Fruit fly (Drosophila melanogaster) whole organism, embryonic: ENCODE results near the gene shi.

Source experiments
- CG12219 ChIP-seq: fragments of 200-800 bp; sonication (Bioruptor generic); optimal IDR thresholded peaks from 3 replicates; lab custom pipeline; 2018; ENCODE audit warnings: missing biosample characterization, mild to moderate bottlenecking, missing genetic modification characterization
- CG14441 ChIP-seq: fragments of 200-800 bp; sonication (Bioruptor generic); IDR thresholded peaks from 2 replicates; pipeline ENCODE4 v1.3.6; 2022; ENCODE audit warnings: missing biosample characterization, missing genetic modification characterization
- CG1603 ChIP-seq: fragments of 200-800 bp; sonication (Bioruptor generic); optimal IDR thresholded peaks from 2 replicates; lab custom pipeline; 2019; ENCODE audit warnings: missing biosample characterization, mild to moderate bottlenecking, missing genetic modification characterization, moderate library complexity
- CG18011 ChIP-seq: fragments of 200-800 bp; sonication (Bioruptor generic); optimal IDR thresholded peaks from 2 replicates; lab custom pipeline; 2017; ENCODE audit warnings: missing biosample characterization, missing genetic modification characterization, mild to moderate bottlenecking, moderate library complexity, missing genotype
- CG2712 ChIP-seq: fragments of 200-800 bp; optimal IDR thresholded peaks from 3 replicates; lab custom pipeline; 2019; ENCODE audit warnings: missing biosample characterization, mild to moderate bottlenecking, missing genetic modification characterization, moderate library complexity
- CG30020 ChIP-seq: fragments of 200-800 bp; optimal IDR thresholded peaks from 2 replicates; lab custom pipeline; 2019; ENCODE audit warnings: missing biosample characterization, mild to moderate bottlenecking, missing genetic modification characterization, moderate library complexity
- CG4617 ChIP-seq: fragments of 200-800 bp; sonication (Bioruptor generic); optimal IDR thresholded peaks from 3 replicates; lab custom pipeline; 2016; ENCODE audit warnings: missing biosample characterization, missing genetic modification characterization, borderline replicate concordance
- CG6254 ChIP-seq: fragments of 200-800 bp; sonication (Bioruptor generic); optimal IDR thresholded peaks from 3 replicates; lab custom pipeline; 2017; ENCODE audit warnings: mild to moderate bottlenecking, missing biosample characterization, missing genetic modification reagents, missing genetic modification characterization
- CG6689 ChIP-seq: fragments of 200-800 bp; sonication (Bioruptor generic); IDR thresholded peaks from 2 replicates; pipeline ENCODE4 v1.3.6; 2022; ENCODE audit warnings: missing biosample characterization, missing genetic modification characterization
- CG6791 ChIP-seq: fragments of 200-800 bp; sonication (Bioruptor generic); IDR thresholded peaks from 3 replicates; pipeline ENCODE4 v1.3.6; 2022; ENCODE audit warnings: missing biosample characterization, missing genetic modification characterization; ENCODE audit not compliant: partially characterized antibody
- CG7745 ChIP-seq: fragments of 200-800 bp; sonication (Bioruptor generic); optimal IDR thresholded peaks from 2 replicates; lab custom pipeline; 2018; ENCODE audit warnings: missing biosample characterization, mild to moderate bottlenecking, missing genetic modification characterization, moderate library complexity
- CG8924 ChIP-seq: fragments of 200-800 bp; optimal IDR thresholded peaks from 3 replicates; lab custom pipeline; 2019; ENCODE audit warnings: missing biosample characterization, mild to moderate bottlenecking, missing genetic modification characterization, moderate library complexity
- CG9932 ChIP-seq: fragments of 200-800 bp; sonication (Bioruptor generic); IDR thresholded peaks from 2 replicates; pipeline ENCODE4 v1.3.6; 2022; ENCODE audit warnings: missing biosample characterization, missing genetic modification characterization
- D19A ChIP-seq: fragments of 200-800 bp; optimal IDR thresholded peaks from 3 replicates; lab custom pipeline; 2019; ENCODE audit warnings: missing biosample characterization, mild to moderate bottlenecking, missing genetic modification characterization, moderate library complexity
- D19B ChIP-seq: fragments of 200-800 bp; sonication (Bioruptor generic); optimal IDR thresholded peaks from 2 replicates; lab custom pipeline; 2017; ENCODE audit warnings: missing biosample characterization, mild to moderate bottlenecking, missing genetic modification characterization
- Dll ChIP-seq: fragments of 200-800 bp; sonication (Bioruptor generic); IDR thresholded peaks from 4 replicates; pipeline ENCODE4 v1.3.6; 2022; ENCODE audit warnings: missing biosample characterization, missing genetic modification characterization; ENCODE audit not compliant: partially characterized antibody
- Doc3 ChIP-seq: fragments of 200-800 bp; sonication (Bioruptor generic); IDR thresholded peaks from 3 replicates; pipeline ENCODE4 v1.3.6; 2022; ENCODE audit warnings: missing biosample characterization, missing genetic modification characterization; ENCODE audit not compliant: partially characterized antibody
- Dp ChIP-seq: fragments of 200-800 bp; sonication (Bioruptor generic); optimal IDR thresholded peaks from 2 replicates; lab custom pipeline; 2018; ENCODE audit warnings: missing biosample characterization, mild to moderate bottlenecking, missing genetic modification characterization, moderate library complexity
- Drgx ChIP-seq: fragments of 200-800 bp; sonication (Bioruptor generic); IDR thresholded peaks from 2 replicates; pipeline ENCODE4 v1.3.6; 2022; ENCODE audit warnings: missing biosample characterization, missing genetic modification characterization
- Ets97D ChIP-seq: fragments of 200-800 bp; sonication (Bioruptor generic); optimal IDR thresholded peaks from 3 replicates; lab custom pipeline; 2016; ENCODE audit warnings: missing biosample characterization, missing genetic modification characterization
- Hmx ChIP-seq: fragments of 200-800 bp; sonication (Bioruptor generic); optimal IDR thresholded peaks from 2 replicates; lab custom pipeline; 2016; ENCODE audit warnings: missing biosample characterization, missing genetic modification characterization
- Max ChIP-seq: fragments of 200-800 bp; sonication (Bioruptor generic); optimal IDR thresholded peaks from 2 replicates; lab custom pipeline; 2016; ENCODE audit warnings: missing biosample characterization, mild to moderate bottlenecking, missing genetic modification characterization
- Med ChIP-seq: fragments of 200-800 bp; sonication (Bioruptor generic); peaks from one replicate; lab custom pipeline; 2016; ENCODE audit warnings: missing biosample characterization, missing genetic modification characterization, mild to moderate bottlenecking, inconsistent platforms, moderate library complexity
- NfI ChIP-seq: fragments of 200-800 bp; sonication (Bioruptor generic); optimal IDR thresholded peaks from 3 replicates; lab custom pipeline; 2018; ENCODE audit warnings: missing biosample characterization, mild to moderate bottlenecking, missing genetic modification characterization, moderate library complexity
- Opbp ChIP-seq: fragments of 200-800 bp; sonication (Bioruptor generic); IDR thresholded peaks from 3 replicates; pipeline ENCODE4 v1.3.6; 2022; ENCODE audit warnings: missing biosample characterization, missing genetic modification characterization; ENCODE audit not compliant: partially characterized antibody
- Pdp1 ChIP-seq, 2 experiments: fragments of 200-800 bp; sonication (Bioruptor generic); optimal IDR thresholded peaks; 3 replicates each; lab custom pipeline; 2016; ENCODE audit warnings: missing biosample characterization in 2 of 2, missing genetic modification characterization in 2 of 2, mild to moderate bottlenecking in 1 of 2, moderate library complexity in 1 of 2
- Scr ChIP-seq: fragments of 200-800 bp; sonication (Bioruptor generic); IDR thresholded peaks from 2 replicates; pipeline ENCODE4 v1.3.6; 2022; ENCODE audit warnings: missing biosample characterization, missing genetic modification characterization; ENCODE audit not compliant: partially characterized antibody
- Usf ChIP-seq: fragments of 200-800 bp; sonication (Bioruptor generic); optimal IDR thresholded peaks from 2 replicates; lab custom pipeline; 2017; ENCODE audit warnings: missing genotype, missing biosample characterization, missing genetic modification characterization
- ash1 ChIP-seq: fragments of 200-800 bp; sonication (Bioruptor generic); optimal IDR thresholded peaks from 2 replicates; lab custom pipeline; 2018; ENCODE audit warnings: missing biosample characterization, mild to moderate bottlenecking, missing genetic modification characterization
- bbx ChIP-seq: fragments of 200-800 bp; sonication (Bioruptor generic); IDR thresholded peaks from 2 replicates; pipeline ENCODE4 v1.3.6; 2022; ENCODE audit warnings: missing biosample characterization, missing genetic modification characterization; ENCODE audit not compliant: partially characterized antibody
- crp ChIP-seq, 2 experiments: fragments of 200-800 bp; sonication (Bioruptor generic); optimal IDR thresholded peaks; 2 replicates in 1 of 2; 3 replicates in 1 of 2; lab custom pipeline; 2017; ENCODE audit warnings: missing biosample characterization in 2 of 2, missing genetic modification characterization in 2 of 2, mild to moderate bottlenecking in 1 of 2, moderate library complexity in 1 of 2
- dpn ChIP-seq, 2 experiments: fragments of 200-800 bp; sonication (Bioruptor generic); optimal IDR thresholded peaks; 3 replicates each; lab custom pipeline; 2016; ENCODE audit warnings: missing biosample characterization in 2 of 2, missing genetic modification characterization in 2 of 2
- ems ChIP-seq: fragments of 200-800 bp; sonication (Bioruptor generic); optimal IDR thresholded peaks from 3 replicates; lab custom pipeline; 2016; ENCODE audit warnings: missing biosample characterization, missing genetic modification characterization
- gsb-n ChIP-seq: fragments of 200-800 bp; sonication (Bioruptor generic); optimal IDR thresholded peaks from 3 replicates; lab custom pipeline; 2018; ENCODE audit warnings: missing biosample characterization, mild to moderate bottlenecking, missing genetic modification characterization
- mld ChIP-seq: fragments of 200-800 bp; sonication (Bioruptor generic); IDR thresholded peaks from 3 replicates; pipeline ENCODE4 v1.3.6; 2022; ENCODE audit warnings: missing biosample characterization, missing genetic modification characterization; ENCODE audit not compliant: partially characterized antibody
- nau ChIP-seq: fragments of 200-800 bp; sonication (Bioruptor generic); optimal IDR thresholded peaks from 3 replicates; lab custom pipeline; 2017; ENCODE audit warnings: missing biosample characterization, mild to moderate bottlenecking, missing genetic modification characterization, missing genetic modification reagents
- onecut ChIP-seq: fragments of 200-800 bp; sonication (Bioruptor generic); IDR thresholded peaks from 2 replicates; pipeline ENCODE4 v1.3.6; 2022; ENCODE audit warnings: missing biosample characterization, missing genetic modification characterization
- prd ChIP-seq, 3 experiments: fragments of >200 bp in 2 of 3; fragments of 200-800 bp in 1 of 3; sonication (Bioruptor generic) in 1 of 3; optimal IDR thresholded peaks in 2 of 3; IDR thresholded peaks in 1 of 3; 2 replicates in 2 of 3; 3 replicates in 1 of 3; pipeline versions ENCODE4 v1.3.6 to Lab custom; 2017 to 2022; ENCODE audit warnings: missing biosample characterization in 1 of 3, missing genetic modification characterization in 1 of 3
- salm ChIP-seq: fragments of 200-800 bp; sonication (Bioruptor generic); optimal IDR thresholded peaks from 2 replicates; lab custom pipeline; 2018; ENCODE audit warnings: missing biosample characterization, mild to moderate bottlenecking, missing genetic modification characterization
- schlank ChIP-seq: fragments of 200-800 bp; sonication (Bioruptor generic); optimal IDR thresholded peaks from 2 replicates; lab custom pipeline; 2018; ENCODE audit warnings: missing biosample characterization, mild to moderate bottlenecking, missing genetic modification characterization
- sens ChIP-seq: fragments of 200-800 bp; sonication (Bioruptor generic); peaks from one replicate; lab custom pipeline; 2016; ENCODE audit warnings: missing biosample characterization, missing genetic modification characterization
- trem ChIP-seq: fragments of 200-800 bp; optimal IDR thresholded peaks from 3 replicates; lab custom pipeline; 2019; ENCODE audit warnings: missing biosample characterization, mild to moderate bottlenecking, missing genetic modification characterization, moderate library complexity
- unc-4 ChIP-seq: fragments of 200-800 bp; sonication (Bioruptor generic); IDR thresholded peaks from 2 replicates; pipeline ENCODE4 v1.3.6; 2022; ENCODE audit warnings: missing biosample characterization, missing genetic modification characterization; ENCODE audit not compliant: partially characterized antibody
- zen ChIP-seq: fragments of 200-800 bp; sonication (Bioruptor generic); optimal IDR thresholded peaks from 3 replicates; lab custom pipeline; 2018; ENCODE audit warnings: missing biosample characterization, mild to moderate bottlenecking, missing genetic modification characterization, moderate library complexity

shi gene

DNA sequence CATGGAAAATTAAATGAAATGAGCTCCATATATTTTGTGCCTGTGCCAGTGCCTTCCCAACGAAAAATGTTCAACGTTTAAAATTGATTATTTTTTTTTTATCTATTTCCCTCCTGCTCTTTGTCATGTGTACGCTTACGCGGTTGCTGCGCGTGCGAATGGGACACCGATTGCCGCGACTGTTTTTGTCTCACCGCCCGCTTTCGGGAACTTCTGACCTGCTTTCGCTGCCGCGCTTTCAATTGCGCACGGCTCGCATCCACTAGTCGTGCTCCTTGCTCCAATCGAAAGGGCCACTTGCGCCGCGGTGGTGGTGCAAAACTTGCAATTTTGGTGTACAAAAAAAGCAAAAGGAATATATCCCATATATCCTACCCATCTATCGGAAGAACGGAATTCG lies 31.4 kb upstream of the shi start (continued):
- TF ChIP-seq CG18011 (GFP tag; lab: Kevin White, UChicago): no peak
- no peak for TF ChIP-seq crp (GFP tag; optimal IDR thresholded peaks at IDR 0.05; lab: Kevin White, UChicago)
- TF ChIP-seq CG9932 (GFP tag; lab: Robert Waterston, UW): 0 out of 2 replicates have a peak, but pooled peaks have one; percentile 18
- 0 out of 3 replicates have a peak, but pooled peaks have one; percentile 27 for TF ChIP-seq CG6791 (GFP tag; lab: Robert Waterston, UW)
- TF ChIP-seq Max (GFP tag; lab: Kevin White, UChicago): peak; percentile 2
- TF ChIP-seq ems (GFP tag; lab: Kevin White, UChicago): peak; percentile 11
- TF ChIP-seq dpn (GFP tag; optimal IDR thresholded peaks at IDR 0.05; lab: Kevin White, UChicago): no peak
- no peak for TF ChIP-seq Usf (GFP tag; lab: Kevin White, UChicago)
- no peak for TF ChIP-seq CG7745
- TF ChIP-seq CG12219 (GFP tag; lab: Kevin White, UChicago): no peak
- TF ChIP-seq ash1 (GFP tag; lab: Kevin White, UChicago): no peak
- TF ChIP-seq CG14441 (GFP tag; lab: Robert Waterston, UW): peak; percentile 40; the same call in 1 of the 2 replicates
- TF ChIP-seq Doc3 (GFP tag; lab: Robert Waterston, UW): no peak
- no peak for TF ChIP-seq gsb-n (tag; lab: Kevin White, UChicago)
- peak; percentile 65 for TF ChIP-seq CG4617 (GFP tag; lab: Kevin White, UChicago)
- peak; percentile 58 for TF ChIP-seq Drgx (GFP tag; lab: Robert Waterston, UW)
- TF ChIP-seq, all 482 proteins: peak for 110

DNA sequence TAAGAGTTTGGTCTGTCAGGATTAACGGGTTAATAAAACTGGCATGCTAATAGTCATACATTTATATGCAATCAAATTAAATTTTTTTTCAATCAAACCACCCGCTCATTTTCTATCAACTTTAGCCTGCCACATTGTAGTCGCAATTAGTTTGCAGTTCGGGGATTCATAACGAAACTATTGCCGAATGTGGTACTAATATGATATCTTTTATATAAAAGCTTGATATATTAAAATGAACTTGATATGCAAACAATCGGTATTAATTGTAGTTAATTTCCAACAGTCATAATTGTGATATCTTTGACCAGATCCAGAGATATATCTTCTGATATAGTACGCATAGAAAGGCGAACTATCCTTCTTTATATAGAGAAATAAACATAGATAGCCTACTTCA lies 25.9 kb upstream of the shi start:
- TF ChIP-seq mld (GFP tag; lab: Robert Waterston, UW) (no peak), CG8924 (tag; lab: Kevin White, UChicago) (no peak), CG6689 (GFP tag; lab: Robert Waterston, UW) (no peak), zen (tag; lab: Kevin White, UChicago) (no peak), Med (GFP tag; lab: Kevin White, UChicago) (peak; percentile 20), Hmx (no peak), D19A (tag; lab: Kevin White, UChicago) (no peak), sens (GFP tag; lab: Kevin White, UChicago) (peak; percentile 61)
- TF ChIP-seq, all 482 proteins: peak for 2

dm6 chrX:15866799-15867412 lies 25.0 kb upstream of the shi start:
- TF ChIP-seq CG2712 (tag; lab: Kevin White, UChicago) (peak; percentile 14), crp (GFP tag; optimal IDR thresholded peaks at IDR 0.05; lab: Kevin White, UChicago) (peak in 1 of 2 experiments; percentile 75), onecut (GFP tag; lab: Robert Waterston, UW) (peak; percentile 8; the same call in 1 of the 2 replicates), CG6254 (GFP tag; lab: Kevin White, UChicago) (peak; percentile 37), Pdp1 (GFP tag; optimal IDR thresholded peaks at IDR 0.05; lab: Kevin White, UChicago) (peak in 1 of 2 experiments; percentile 11), nau (no peak), Dp (GFP tag; lab: Kevin White, UChicago) (peak; percentile 74), trem (peak; percentile 4), schlank (tag; lab: Kevin White, UChicago) (no peak), unc-4 (GFP tag; lab: Robert Waterston, UW) (0 out of 2 replicates have a peak, but pooled peaks have one; percentile 41), Ets97D (GFP tag; lab: Kevin White, UChicago) (peak; percentile 35), CG1603 (tag; lab: Kevin White, UChicago) (peak; percentile 9), D19B (GFP tag; lab: Kevin White, UChicago) (no peak), CG30020 (tag; lab: Kevin White, UChicago) (peak; percentile 62), NfI (GFP tag; lab: Kevin White, UChicago) (no peak), bbx (peak; percentile 55; the same call in 1 of the 2 replicates), prd (optimal IDR thresholded peaks at IDR 0.05; lab: Kevin White, UChicago) (no peak), prd (GFP tag; IDR thresholded peaks at IDR 0.05; lab: Robert Waterston, UW) (no peak), Opbp (GFP tag; lab: Robert Waterston, UW) (peak; percentile 16; the same call in 1 of the 3 replicates), Dll (GFP tag; lab: Robert Waterston, UW) (peak; percentile 47; the same call in 2 of the 4 replicates), salm (no peak), Scr (GFP tag; lab: Robert Waterston, UW) (peak; percentile 50)
